Fruit fly (Drosophila melanogaster) whole organism: Measurements from ENCODE around the gene CG43750.

Experiments used
- Dll ChIP-seq: fragments of >200 bp; optimal IDR thresholded peaks from 2 replicates; lab custom pipeline; 2017
- pan ChIP-seq: fragments of >200 bp; optimal IDR thresholded peaks from 2 replicates; lab custom pipeline; 2017

- TF ChIP-seq Dll, result no peak
- TF ChIP-seq pan, result no peak
Observed at dm6 chr2L:2373818-2374746, 16.4 kb downstream of the CG43750 start, which contains the start of the genes CG3609 and CG15390.
